Fruit fly (Drosophila melanogaster): Measurements from ENCODE around the gene CG33783.

DNA sequence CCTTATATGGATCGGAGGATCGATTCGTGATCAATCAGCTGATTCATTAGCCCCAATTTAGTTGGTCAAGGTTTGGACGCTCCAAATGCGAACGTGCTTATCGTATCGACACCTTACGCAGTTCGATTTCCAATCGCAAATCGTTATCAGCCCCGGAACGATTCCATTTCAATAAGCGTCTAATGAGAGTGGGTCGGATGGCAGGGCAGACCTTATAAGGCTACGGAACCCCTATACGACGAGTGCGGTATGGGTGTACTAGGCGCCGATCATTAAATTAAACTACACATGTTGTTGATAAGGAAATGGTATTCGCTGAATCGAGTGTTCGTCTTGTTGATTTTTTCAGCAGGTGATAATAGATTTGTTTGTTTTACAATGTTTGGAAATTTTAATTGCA lies 30.8 kb upstream of the CG33783 start:
- peak; percentile 18 for TF ChIP-seq tj (GFP tag; optimal IDR thresholded peaks at IDR 0.05)
- no peak for TF ChIP-seq kay (GFP tag; ENCODE audit: borderline replicate concordance)
- peak; percentile 78 for TF ChIP-seq cic (GFP tag; optimal IDR thresholded peaks at IDR 0.05)
- TF ChIP-seq CG1620 (GFP tag; optimal IDR thresholded peaks at IDR 0.05): no peak
- TF ChIP-seq Hr96 (GFP tag; optimal IDR thresholded peaks at IDR 0.05): no peak
- TF ChIP-seq Mnt (GFP tag; optimal IDR thresholded peaks at IDR 0.05): peak; percentile 54
- TF ChIP-seq CG5204 (GFP tag; optimal IDR thresholded peaks at IDR 0.05): no peak
- TF ChIP-seq CG14711 (tag; optimal IDR thresholded peaks at IDR 0.05): no peak
- no peak for TF ChIP-seq CG7045 (GFP tag; optimal IDR thresholded peaks at IDR 0.05)
- TF ChIP-seq toe (GFP tag; optimal IDR thresholded peaks at IDR 0.05): no peak
- TF ChIP-seq pad (GFP tag; optimal IDR thresholded peaks at IDR 0.05): no peak
- TF ChIP-seq CG7101 (tag; optimal IDR thresholded peaks at IDR 0.05): no peak
- TF ChIP-seq CG11617 (GFP tag; optimal IDR thresholded peaks at IDR 0.05): no peak
- TF ChIP-seq Crg-1 (GFP tag; optimal IDR thresholded peaks at IDR 0.05): no peak
